Worm (Caenorhabditis elegans) whole organism, L4 larva: ENCODE measurements around the gene lir-3.

Experiments used
- lin-39 ChIP-seq: fragments of 150-350 bp; optimal IDR thresholded peaks from 2 replicates; lab custom pipeline; 2014; ENCODE audit warnings: missing biosample characterization, missing genetic modification reagents, missing genetic modification characterization
- nhr-25 ChIP-seq: sonication (generic microtip); optimal IDR thresholded peaks from 2 replicates; lab custom pipeline; 2017; ENCODE audit warnings: missing genetic modification characterization, mild to moderate bottlenecking, missing compliant biosample characterization, antibody characterized with exemption, moderate library complexity, borderline replicate concordance; ENCODE audit not compliant: insufficient read depth
- set-16 ChIP-seq: fragments of 200-800 bp; sonication (Bioruptor generic); IDR thresholded peaks from 2 replicates; pipeline ENCODE4 v1.3.6; 2022; ENCODE audit warnings: missing genetic modification reagents, missing genetic modification characterization, missing compliant biosample characterization
- snpc-1.2 ChIP-seq: fragments of 200-800 bp; sonication (Bioruptor generic); IDR thresholded peaks from 2 replicates; pipeline ENCODE4 v1.3.6; 2022; ENCODE audit warnings: missing genetic modification reagents, missing genetic modification characterization, missing compliant biosample characterization

DNA sequence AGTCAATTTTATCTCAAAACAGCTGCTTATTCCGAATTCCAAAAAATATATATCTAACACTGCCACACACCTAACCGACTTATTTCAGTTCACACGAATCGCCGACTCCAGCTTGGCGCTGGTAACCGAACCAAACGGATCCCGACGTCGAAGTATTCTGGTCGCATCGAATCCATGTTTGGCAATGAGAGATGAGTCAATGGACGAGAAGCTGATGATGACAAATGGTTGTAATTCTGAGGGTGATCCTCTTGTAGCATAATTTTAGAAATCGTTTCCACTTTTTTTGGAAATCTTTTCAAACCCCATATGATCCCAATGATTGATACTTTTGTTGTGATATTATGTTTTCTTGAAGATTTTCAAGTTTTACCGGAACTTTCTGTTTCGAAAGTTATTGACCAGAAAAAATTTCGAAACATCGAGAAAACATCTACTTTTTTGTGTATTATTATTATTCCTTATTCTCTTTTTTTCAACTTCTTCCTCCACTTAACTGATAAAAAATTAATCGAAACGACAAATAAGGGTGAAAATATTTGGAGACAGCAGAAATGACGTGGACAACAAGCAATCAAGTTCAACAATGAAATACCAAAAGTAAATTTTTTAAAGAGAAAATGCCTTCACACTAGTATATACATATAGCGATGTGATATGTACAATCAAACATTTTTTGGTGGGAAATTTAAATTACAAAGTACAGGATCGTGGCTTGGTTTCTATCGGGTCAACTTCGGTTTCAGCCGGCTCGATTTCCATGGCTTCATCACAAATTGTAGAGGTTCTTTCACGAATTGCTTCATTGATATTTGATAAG lies 34.5 kb downstream of the lir-3 start:
- TF ChIP-seq snpc-1.2 (GFP tag; lab: Robert Waterston, UW) (0 out of 2 replicates have a peak, but pooled peaks have one; percentile 31), nhr-25 (no peak), lin-39 (tag; lab: Kevin White, UChicago) (no peak), set-16 (GFP tag; lab: Robert Waterston, UW) (no peak)
